Worm (Caenorhabditis elegans) whole organism, L1 larva: ENCODE data around the gene H39E23.2.

Experiments used
- C16A3.4 ChIP-seq: fragments of 150-350 bp; optimal IDR thresholded peaks from 2 replicates; lab custom pipeline; 2014; ENCODE audit warnings: missing biosample characterization, missing genetic modification characterization
- C34B4.2 ChIP-seq: sonication (generic microtip); optimal IDR thresholded peaks from 2 replicates; lab custom pipeline; 2017; ENCODE audit warnings: mild to moderate bottlenecking, missing genetic modification characterization, missing compliant biosample characterization
- F16B12.6 ChIP-seq: fragments of 150-350 bp; optimal IDR thresholded peaks from 2 replicates; lab custom pipeline; 2014; ENCODE audit warnings: missing biosample characterization, missing genetic modification characterization
- Y116A8C.19 ChIP-seq: sonication (generic microtip); optimal IDR thresholded peaks from 2 replicates; lab custom pipeline; 2016; ENCODE audit warnings: missing compliant biosample characterization, missing genetic modification characterization, borderline replicate concordance
- aha-1 ChIP-seq: fragments of 150-350 bp; optimal IDR thresholded peaks from 2 replicates; lab custom pipeline; 2014; ENCODE audit warnings: missing biosample characterization, missing genetic modification characterization
- alr-1 ChIP-seq: fragments of 200-800 bp; sonication (Bioruptor generic); optimal IDR thresholded peaks from 2 replicates; lab custom pipeline; 2018; ENCODE audit warnings: borderline replicate concordance, mild to moderate bottlenecking, missing genetic modification characterization, missing compliant biosample characterization
- blmp-1 ChIP-seq: fragments of 150-350 bp; optimal IDR thresholded peaks from 2 replicates; lab custom pipeline; 2014; ENCODE audit warnings: missing biosample characterization, missing genetic modification characterization
- ceh-88 ChIP-seq: fragments of 200-800 bp; sonication (Bioruptor generic); IDR thresholded peaks from 2 replicates; pipeline ENCODE4 v1.3.6; 2022; ENCODE audit warnings: missing genetic modification characterization, missing compliant biosample characterization
- ceh-90 ChIP-seq: sonication (generic microtip); optimal IDR thresholded peaks from 2 replicates; lab custom pipeline; 2016; ENCODE audit warnings: missing genetic modification characterization, missing compliant biosample characterization
- ces-1 ChIP-seq: fragments of 150-350 bp; optimal IDR thresholded peaks from 2 replicates; lab custom pipeline; 2014; ENCODE audit warnings: missing biosample characterization, missing genetic modification reagents, missing genetic modification characterization
- efl-3 ChIP-seq: fragments of 200-800 bp; sonication (Bioruptor generic); optimal IDR thresholded peaks from 2 replicates; lab custom pipeline; 2018; ENCODE audit warnings: mild to moderate bottlenecking, missing genetic modification characterization, missing compliant biosample characterization
- egl-13 ChIP-seq: sonication (generic microtip); optimal IDR thresholded peaks from 2 replicates; lab custom pipeline; 2016; ENCODE audit warnings: missing genotype, missing genetic modification reagents, missing genetic modification characterization, missing compliant biosample characterization
- elt-3 ChIP-seq, 6 experiments: fragments of 150-350 bp in 1 of 6; sonication (generic microtip); optimal IDR thresholded peaks; 2 replicates each; lab custom pipeline; 2017 to 2018; ENCODE audit warnings: missing biosample characterization in 6 of 6, missing genetic modification characterization in 6 of 6, inconsistent platforms in 1 of 6
- ets-5 ChIP-seq: fragments of 200-800 bp; sonication (Bioruptor generic); IDR thresholded peaks from 2 replicates; pipeline ENCODE4 v1.3.6; 2022; ENCODE audit warnings: missing genetic modification characterization, missing compliant biosample characterization
- fkh-10 ChIP-seq: sonication (generic microtip); optimal IDR thresholded peaks from 2 replicates; lab custom pipeline; 2017; ENCODE audit warnings: missing biosample characterization, missing genetic modification reagents, missing genetic modification characterization
- fkh-8 ChIP-seq: sonication (generic microtip); optimal IDR thresholded peaks from 2 replicates; lab custom pipeline; 2016; ENCODE audit warnings: mild to moderate bottlenecking, missing genetic modification characterization, missing compliant biosample characterization
- hlh-17 ChIP-seq: fragments of 200-800 bp; sonication (Bioruptor generic); optimal IDR thresholded peaks from 2 replicates; lab custom pipeline; 2018; ENCODE audit warnings: missing genetic modification characterization, mild to moderate bottlenecking, missing compliant biosample characterization, moderate library complexity, borderline replicate concordance
- hlh-4 ChIP-seq: sonication (generic microtip); optimal IDR thresholded peaks from 2 replicates; lab custom pipeline; 2016; ENCODE audit warnings: mild to moderate bottlenecking, missing genetic modification characterization, missing compliant biosample characterization
- hpl-2 ChIP-seq: fragments of 150-350 bp; optimal IDR thresholded peaks from 2 replicates; lab custom pipeline; 2014; ENCODE audit warnings: missing biosample characterization, missing genetic modification reagents, missing genetic modification characterization
- isw-1 ChIP-seq: fragments of 200-800 bp; sonication (Bioruptor generic); IDR thresholded peaks from 2 replicates; pipeline ENCODE4 v1.3.6; 2022; ENCODE audit warnings: missing genetic modification characterization, missing compliant biosample characterization
- lin-13 ChIP-seq: fragments of 150-350 bp; optimal IDR thresholded peaks from 2 replicates; lab custom pipeline; 2014; ENCODE audit warnings: missing biosample characterization, missing genetic modification reagents, missing genetic modification characterization
- lin-15B ChIP-seq: fragments of 150-350 bp; sonication (generic microtip); optimal IDR thresholded peaks from 3 replicates; lab custom pipeline; 2014; ENCODE audit warnings: missing biosample characterization, missing genetic modification characterization
- lsy-2 ChIP-seq, 2 experiments: fragments of 150-350 bp; optimal IDR thresholded peaks; 2 replicates each; lab custom pipeline; 2014; ENCODE audit warnings: missing biosample characterization in 2 of 2, missing genetic modification characterization in 2 of 2
- mef-2 ChIP-seq: fragments of 150-350 bp; optimal IDR thresholded peaks from 2 replicates; lab custom pipeline; 2014; ENCODE audit warnings: missing biosample characterization, missing genetic modification characterization
- mep-1 ChIP-seq: fragments of 150-350 bp; optimal IDR thresholded peaks from 2 replicates; lab custom pipeline; 2014; ENCODE audit warnings: missing biosample characterization, missing genetic modification characterization
- nhr-11 ChIP-seq: fragments of 150-350 bp; optimal IDR thresholded peaks from 2 replicates; lab custom pipeline; 2014; ENCODE audit warnings: missing biosample characterization, missing genetic modification characterization
- nhr-12 ChIP-seq: sonication (generic microtip); optimal IDR thresholded peaks from 2 replicates; lab custom pipeline; 2017; ENCODE audit warnings: missing biosample characterization, missing genetic modification characterization
- nhr-28 ChIP-seq: fragments of 150-350 bp; optimal IDR thresholded peaks from 2 replicates; lab custom pipeline; 2014; ENCODE audit warnings: missing biosample characterization, missing genetic modification characterization
- nhr-47 ChIP-seq: sonication (generic microtip); optimal IDR thresholded peaks from 2 replicates; lab custom pipeline; 2016; ENCODE audit warnings: mild to moderate bottlenecking, missing genetic modification characterization, moderate library complexity, missing compliant biosample characterization
- nhr-71 ChIP-seq: sonication (generic microtip); optimal IDR thresholded peaks from 2 replicates; lab custom pipeline; 2016; ENCODE audit warnings: mild to moderate bottlenecking, missing genetic modification characterization, moderate library complexity, missing compliant biosample characterization
- nhr-76 ChIP-seq: sonication (generic microtip); optimal IDR thresholded peaks from 2 replicates; lab custom pipeline; 2017; ENCODE audit warnings: missing biosample characterization, missing genetic modification characterization
- nhr-85 ChIP-seq: sonication (generic microtip); peaks from one replicate; lab custom pipeline; 2016; ENCODE audit warnings: missing genetic modification characterization, inconsistent platforms, missing compliant biosample characterization
- nhr-90 ChIP-seq: sonication (generic microtip); optimal IDR thresholded peaks from 2 replicates; lab custom pipeline; 2016; ENCODE audit warnings: mild to moderate bottlenecking, missing genetic modification characterization, missing compliant biosample characterization; ENCODE audit not compliant: poor library complexity
- pag-3 ChIP-seq: sonication (generic microtip); optimal IDR thresholded peaks from 2 replicates; lab custom pipeline; 2017; ENCODE audit warnings: missing genetic modification characterization, mild to moderate bottlenecking, missing compliant biosample characterization, antibody characterized with exemption, borderline replicate concordance; ENCODE audit not compliant: insufficient read depth
- pax-3 ChIP-seq: fragments of 200-800 bp; sonication (Bioruptor generic); optimal IDR thresholded peaks from 2 replicates; lab custom pipeline; 2018; ENCODE audit warnings: mild to moderate bottlenecking, missing genetic modification characterization, moderate library complexity, missing compliant biosample characterization
- snpc-4 ChIP-seq: fragments of 150-350 bp; optimal IDR thresholded peaks from 2 replicates; lab custom pipeline; 2014; ENCODE audit warnings: missing biosample characterization, missing genetic modification characterization
- sox-4 ChIP-seq: sonication (generic microtip); optimal IDR thresholded peaks from 2 replicates; lab custom pipeline; 2016; ENCODE audit warnings: missing genetic modification characterization, missing compliant biosample characterization
- sup-37 ChIP-seq: fragments of 200-800 bp; sonication (Bioruptor generic); optimal IDR thresholded peaks from 2 replicates; lab custom pipeline; 2018; ENCODE audit warnings: mild to moderate bottlenecking, missing genetic modification characterization, missing compliant biosample characterization
- swsn-7 ChIP-seq: sonication (generic microtip); optimal IDR thresholded peaks from 2 replicates; lab custom pipeline; 2016; ENCODE audit warnings: missing genetic modification characterization, missing compliant biosample characterization
- tbx-2 ChIP-seq: sonication (generic microtip); optimal IDR thresholded peaks from 2 replicates; lab custom pipeline; 2016; ENCODE audit warnings: missing genetic modification characterization, missing compliant biosample characterization
- tlp-1 ChIP-seq: fragments of 150-350 bp; optimal IDR thresholded peaks from 2 replicates; lab custom pipeline; 2014; ENCODE audit warnings: missing biosample characterization, missing genetic modification characterization
- unc-30 ChIP-seq: sonication (generic microtip); optimal IDR thresholded peaks from 2 replicates; lab custom pipeline; 2017; ENCODE audit warnings: missing biosample characterization, missing genetic modification characterization
- unc-62 ChIP-seq: fragments of 150-350 bp; optimal IDR thresholded peaks from 2 replicates; lab custom pipeline; 2014; ENCODE audit warnings: missing biosample characterization, missing genetic modification reagents, missing genetic modification characterization
- unc-86 ChIP-seq: sonication (generic microtip); optimal IDR thresholded peaks from 2 replicates; lab custom pipeline; 2016; ENCODE audit warnings: missing genetic modification characterization, missing compliant biosample characterization
- unc-98 ChIP-seq: fragments of 200-800 bp; sonication (Bioruptor generic); IDR thresholded peaks from 2 replicates; pipeline ENCODE4 v1.3.6; 2022; ENCODE audit warnings: missing genetic modification characterization, missing compliant biosample characterization
- xbp-1 ChIP-seq: sonication (generic microtip); optimal IDR thresholded peaks from 2 replicates; lab custom pipeline; 2016; ENCODE audit warnings: missing genetic modification characterization, missing compliant biosample characterization
- zag-1 ChIP-seq: fragments of 150-350 bp; optimal IDR thresholded peaks from 2 replicates; lab custom pipeline; 2014; ENCODE audit warnings: missing biosample characterization, missing genetic modification characterization
- zip-4 ChIP-seq: fragments of 200-800 bp; sonication (Bioruptor generic); optimal IDR thresholded peaks from 2 replicates; lab custom pipeline; 2018; ENCODE audit warnings: mild to moderate bottlenecking, missing genetic modification characterization, moderate library complexity, missing compliant biosample characterization
- ztf-11 ChIP-seq, 2 experiments: sonication (generic microtip); optimal IDR thresholded peaks; 2 replicates each; lab custom pipeline; 2016 to 2017; ENCODE audit warnings: missing genetic modification characterization in 2 of 2, missing biosample characterization in 1 of 2, missing compliant biosample characterization in 1 of 2
- ztf-4 ChIP-seq: fragments of 150-350 bp; optimal IDR thresholded peaks from 2 replicates; lab custom pipeline; 2014; ENCODE audit warnings: missing biosample characterization, missing genetic modification characterization

Gene H39E23.2

ce11 chrV:14094546-14094945 is 15.6 kb upstream of the H39E23.2 start:
- TF ChIP-seq zag-1 = no peak
- TF ChIP-seq nhr-71 = no peak
- no peak for TF ChIP-seq ztf-11 (tag; optimal IDR thresholded peaks at IDR 0.05; lab: Kevin White, UChicago)
- no peak for TF ChIP-seq ets-5 (GFP tag; lab: Robert Waterston, UW)
- TF ChIP-seq hpl-2 (GFP tag; lab: Kevin White, UChicago) = no peak
- no peak for TF ChIP-seq swsn-7 (tag; lab: Kevin White, UChicago)
- no peak for TF ChIP-seq fkh-10 (GFP tag; lab: Kevin White, UChicago)
- no peak for TF ChIP-seq ztf-4 (tag; lab: Kevin White, UChicago)
- no peak for TF ChIP-seq ceh-88 (GFP tag; lab: Robert Waterston, UW)
- no peak for TF ChIP-seq egl-13
- no peak for TF ChIP-seq blmp-1 (tag; lab: Kevin White, UChicago)
- no peak for TF ChIP-seq nhr-90 (tag; lab: Kevin White, UChicago)
- no peak for TF ChIP-seq ceh-90 (tag; lab: Kevin White, UChicago)
- no peak for TF ChIP-seq unc-98 (GFP tag; lab: Robert Waterston, UW)
- no peak for TF ChIP-seq unc-86 (tag; lab: Kevin White, UChicago)
- TF ChIP-seq C34B4.2 (tag; lab: Kevin White, UChicago) = no peak
- no peak for TF ChIP-seq unc-62 (GFP tag; lab: Kevin White, UChicago)
- no peak for TF ChIP-seq zip-4
- TF ChIP-seq nhr-47 (tag; lab: Kevin White, UChicago) = no peak

- TF ChIP-seq mep-1 = peak; percentile 20
- TF ChIP-seq alr-1 (tag; lab: Kevin White, UChicago) = no peak
- no peak for TF ChIP-seq fkh-8 (tag; lab: Kevin White, UChicago)
- TF ChIP-seq unc-86 (tag; lab: Kevin White, UChicago) = no peak
- TF ChIP-seq nhr-85 (tag; lab: Kevin White, UChicago) = peak; percentile 85
- no peak for TF ChIP-seq fkh-10 (GFP tag; lab: Kevin White, UChicago)
- no peak for TF ChIP-seq F16B12.6 (tag; lab: Kevin White, UChicago)
- TF ChIP-seq nhr-76 (tag; lab: Kevin White, UChicago) = no peak
- no peak for TF ChIP-seq lin-13 (GFP tag; lab: Kevin White, UChicago)
- no peak for TF ChIP-seq nhr-12
- no peak for TF ChIP-seq ets-5 (GFP tag; lab: Robert Waterston, UW)
- TF ChIP-seq zip-4 = no peak
- no peak for TF ChIP-seq zag-1
- TF ChIP-seq isw-1 (GFP tag; lab: Robert Waterston, UW) = no peak
- no peak for TF ChIP-seq ceh-90 (tag; lab: Kevin White, UChicago)
- peak; percentile 20 for TF ChIP-seq nhr-47 (tag; lab: Kevin White, UChicago)
- peak in 5 of 6 experiments; percentile 55 to 99 (median 70) for TF ChIP-seq elt-3 (tag; optimal IDR thresholded peaks at IDR 0.05; lab: Kevin White, UChicago)
- TF ChIP-seq mef-2 (tag; lab: Kevin White, UChicago) = no peak
- no peak for TF ChIP-seq ztf-11 (tag; optimal IDR thresholded peaks at IDR 0.05; lab: Kevin White, UChicago)
- peak in 1 of 2 experiments; percentile 24 for TF ChIP-seq lsy-2 (tag; optimal IDR thresholded peaks at IDR 0.05; lab: Kevin White, UChicago)
- no peak for TF ChIP-seq nhr-11
- TF ChIP-seq nhr-28 (tag; lab: Kevin White, UChicago) = no peak
- no peak for TF ChIP-seq aha-1 (tag; lab: Kevin White, UChicago)
- no peak for TF ChIP-seq tlp-1 (tag; lab: Kevin White, UChicago)
- no peak for TF ChIP-seq ztf-4 (tag; lab: Kevin White, UChicago)
- no peak for TF ChIP-seq xbp-1 (tag; lab: Kevin White, UChicago)
- TF ChIP-seq pax-3 (tag; lab: Kevin White, UChicago) = no peak
- TF ChIP-seq C16A3.4 (tag; lab: Kevin White, UChicago) = no peak
- TF ChIP-seq snpc-4 (tag; lab: Kevin White, UChicago) = no peak
- TF ChIP-seq sox-4 (tag; lab: Kevin White, UChicago) = no peak
- no peak for TF ChIP-seq efl-3 (GFP tag; lab: Kevin White, UChicago)
- peak; percentile 56 for TF ChIP-seq tbx-2 (tag; lab: Kevin White, UChicago)
- TF ChIP-seq pag-3 (tag; lab: Kevin White, UChicago) = no peak
- TF ChIP-seq Y116A8C.19 (tag; lab: Kevin White, UChicago) = no peak
- TF ChIP-seq hlh-17 = no peak
- no peak for TF ChIP-seq sup-37 (GFP tag; lab: Kevin White, UChicago)
- TF ChIP-seq ces-1 (GFP tag; lab: Kevin White, UChicago) = no peak
- no peak for TF ChIP-seq unc-98 (GFP tag; lab: Robert Waterston, UW)
- no peak for TF ChIP-seq hlh-4 (tag; lab: Kevin White, UChicago)
- peak; percentile 65 for TF ChIP-seq blmp-1 (tag; lab: Kevin White, UChicago)
- TF ChIP-seq unc-62 (GFP tag; lab: Kevin White, UChicago) = no peak
- no peak for TF ChIP-seq lin-15B (tag; lab: Kevin White, UChicago)
- TF ChIP-seq ceh-88 (GFP tag; lab: Robert Waterston, UW) = no peak
- TF ChIP-seq unc-30 (tag; lab: Kevin White, UChicago) = no peak
Measured at ce11 chrV:14094953-14095352, 15.2 kb upstream of the H39E23.2 start.
